Fruit fly (Drosophila melanogaster) whole organism, embryonic: ENCODE data around the gene Bet5.

ENCODE experiments used
- B-H1 ChIP-seq: fragments of 200-800 bp; sonication (Bioruptor generic); IDR thresholded peaks from 3 replicates; pipeline ENCODE4 v1.3.6; 2022; ENCODE audit warnings: missing biosample characterization, missing genetic modification characterization
- BtbVII ChIP-seq: fragments of 200-800 bp; sonication (Bioruptor generic); optimal IDR thresholded peaks from 3 replicates; lab custom pipeline; 2017; ENCODE audit warnings: missing biosample characterization, mild to moderate bottlenecking, missing genetic modification characterization
- CG10959 ChIP-seq: fragments of 200-800 bp; sonication (Bioruptor generic); IDR thresholded peaks from 2 replicates; pipeline ENCODE4 v1.3.6; 2022; ENCODE audit warnings: missing biosample characterization, missing genetic modification characterization
- CG11093 ChIP-seq: fragments of 200-800 bp; sonication (Bioruptor generic); IDR thresholded peaks from 3 replicates; pipeline ENCODE4 v1.3.6; 2022; ENCODE audit warnings: missing biosample characterization, missing genetic modification characterization
- CG11696 ChIP-seq: fragments of 200-800 bp; sonication (Bioruptor generic); IDR thresholded peaks from 2 replicates; pipeline ENCODE4 v1.3.6; 2022; ENCODE audit warnings: missing biosample characterization, missing genetic modification characterization
- CG11723 ChIP-seq: fragments of 200-800 bp; sonication (Bioruptor generic); optimal IDR thresholded peaks from 2 replicates; lab custom pipeline; 2017; ENCODE audit warnings: missing biosample characterization, mild to moderate bottlenecking, missing genetic modification characterization
- CG13775 ChIP-seq: fragments of 200-800 bp; sonication (Bioruptor generic); optimal IDR thresholded peaks from 3 replicates; lab custom pipeline; 2017; ENCODE audit warnings: missing biosample characterization, mild to moderate bottlenecking, missing genetic modification characterization
- CG15073 ChIP-seq: fragments of 200-800 bp; sonication (Bioruptor generic); optimal IDR thresholded peaks from 2 replicates; lab custom pipeline; 2016; ENCODE audit warnings: missing biosample characterization, missing genetic modification characterization
- CG15269 ChIP-seq: fragments of 200-800 bp; sonication (Bioruptor generic); optimal IDR thresholded peaks from 2 replicates; lab custom pipeline; 2018; ENCODE audit warnings: missing biosample characterization, mild to moderate bottlenecking, missing genetic modification characterization, moderate library complexity
- CG15601 ChIP-seq: fragments of 200-800 bp; sonication (Bioruptor generic); optimal IDR thresholded peaks from 3 replicates; lab custom pipeline; 2019; ENCODE audit warnings: missing biosample characterization, mild to moderate bottlenecking, missing genetic modification characterization, moderate library complexity
- CG1792 ChIP-seq: fragments of 200-800 bp; sonication (Bioruptor generic); optimal IDR thresholded peaks from 2 replicates; lab custom pipeline; 2016; ENCODE audit warnings: missing biosample characterization, missing genetic modification characterization
- CG32767 ChIP-seq: fragments of 200-800 bp; sonication (Bioruptor generic); IDR thresholded peaks from 2 replicates; pipeline ENCODE4 v1.3.6; 2022; ENCODE audit warnings: missing biosample characterization, missing genetic modification characterization
- CG4404 ChIP-seq: fragments of 200-800 bp; sonication (Bioruptor generic); IDR thresholded peaks from 2 replicates; pipeline ENCODE4 v1.3.6; 2022; ENCODE audit warnings: missing biosample characterization, missing genetic modification characterization
- CG6683 ChIP-seq: fragments of 200-800 bp; sonication (Bioruptor generic); optimal IDR thresholded peaks from 2 replicates; lab custom pipeline; 2017; ENCODE audit warnings: missing biosample characterization, mild to moderate bottlenecking, missing genetic modification characterization, missing genetic modification reagents
- CG8290 ChIP-seq, 3 experiments: fragments of 200-800 bp; sonication (Bioruptor generic); optimal IDR thresholded peaks; 2 replicates each; lab custom pipeline; 2016 to 2019; ENCODE audit warnings: missing biosample characterization in 3 of 3, missing genetic modification characterization in 3 of 3, mild to moderate bottlenecking in 2 of 3, moderate library complexity in 1 of 3
- CG8765 ChIP-seq: fragments of 200-800 bp; sonication (Bioruptor generic); IDR thresholded peaks from 2 replicates; pipeline ENCODE4 v1.3.6; 2022; ENCODE audit warnings: missing biosample characterization, missing genetic modification characterization
- CG9215 ChIP-seq: fragments of 200-800 bp; sonication (Bioruptor generic); IDR thresholded peaks from 2 replicates; pipeline ENCODE4 v1.3.6; 2022; ENCODE audit warnings: missing biosample characterization, missing genetic modification characterization
- CHES-1-like ChIP-seq: fragments of 200-800 bp; sonication (Bioruptor generic); optimal IDR thresholded peaks from 2 replicates; lab custom pipeline; 2016; ENCODE audit warnings: missing biosample characterization, missing genetic modification characterization
- D19A ChIP-seq: fragments of 200-800 bp; optimal IDR thresholded peaks from 3 replicates; lab custom pipeline; 2019; ENCODE audit warnings: missing biosample characterization, mild to moderate bottlenecking, missing genetic modification characterization, moderate library complexity
- Dll ChIP-seq: fragments of 200-800 bp; sonication (Bioruptor generic); IDR thresholded peaks from 4 replicates; pipeline ENCODE4 v1.3.6; 2022; ENCODE audit warnings: missing biosample characterization, missing genetic modification characterization; ENCODE audit not compliant: partially characterized antibody
- Hand ChIP-seq: fragments of 200-800 bp; sonication (Bioruptor generic); optimal IDR thresholded peaks from 2 replicates; lab custom pipeline; 2017; ENCODE audit warnings: mild to moderate bottlenecking, missing biosample characterization, missing genetic modification reagents, missing genetic modification characterization
- Hr3 ChIP-seq: fragments of 200-800 bp; sonication (Bioruptor generic); optimal IDR thresholded peaks from 3 replicates; lab custom pipeline; 2016; ENCODE audit warnings: missing biosample characterization, missing genetic modification characterization
- MTF-1 ChIP-seq: fragments of 200-800 bp; sonication (Bioruptor generic); optimal IDR thresholded peaks from 2 replicates; lab custom pipeline; 2018; ENCODE audit warnings: missing biosample characterization, mild to moderate bottlenecking, missing genetic modification characterization, borderline replicate concordance
- Meics ChIP-seq: fragments of 200-800 bp; sonication (Bioruptor generic); optimal IDR thresholded peaks from 2 replicates; lab custom pipeline; 2017; ENCODE audit warnings: missing biosample characterization, mild to moderate bottlenecking, missing genetic modification characterization
- Myb ChIP-seq: fragments of 200-800 bp; sonication (Bioruptor generic); optimal IDR thresholded peaks from 2 replicates; lab custom pipeline; 2016; ENCODE audit warnings: missing biosample characterization, missing genetic modification characterization
- NC2α ChIP-seq: fragments of 200-800 bp; sonication (Bioruptor generic); optimal IDR thresholded peaks from 2 replicates; lab custom pipeline; 2016; ENCODE audit warnings: missing biosample characterization, missing genetic modification characterization
- Neu2 ChIP-seq: fragments of 200-800 bp; sonication (Bioruptor generic); optimal IDR thresholded peaks from 3 replicates; lab custom pipeline; 2016; ENCODE audit warnings: missing biosample characterization, missing genetic modification characterization, borderline replicate concordance
- Ptx1 ChIP-seq: fragments of 200-800 bp; sonication (Bioruptor generic); IDR thresholded peaks from 2 replicates; pipeline ENCODE4 v1.3.6; 2022; ENCODE audit warnings: missing biosample characterization, missing genetic modification characterization
- Rfx ChIP-seq: fragments of 200-800 bp; sonication (Bioruptor generic); IDR thresholded peaks from 2 replicates; pipeline ENCODE4 v1.3.6; 2022; ENCODE audit warnings: missing biosample characterization, missing genetic modification characterization
- Sox100B ChIP-seq: fragments of 200-800 bp; sonication (Bioruptor generic); optimal IDR thresholded peaks from 3 replicates; lab custom pipeline; 2018; ENCODE audit warnings: missing biosample characterization, mild to moderate bottlenecking, missing genetic modification characterization
- Sox102F ChIP-seq: fragments of 200-800 bp; sonication (Bioruptor generic); optimal IDR thresholded peaks from 2 replicates; lab custom pipeline; 2018; ENCODE audit warnings: missing biosample characterization, mild to moderate bottlenecking, missing genetic modification characterization, moderate library complexity
- bowl ChIP-seq: fragments of 200-800 bp; sonication (Bioruptor generic); IDR thresholded peaks from 2 replicates; pipeline ENCODE4 v1.3.6; 2022; ENCODE audit warnings: missing biosample characterization, missing genetic modification characterization
- cato ChIP-seq: fragments of 200-800 bp; sonication (Bioruptor generic); optimal IDR thresholded peaks from 2 replicates; lab custom pipeline; 2016; ENCODE audit warnings: missing biosample characterization, missing genetic modification characterization, borderline replicate concordance
- dati ChIP-seq: fragments of 200-800 bp; sonication (Bioruptor generic); IDR thresholded peaks from 2 replicates; pipeline ENCODE4 v1.3.6; 2022; ENCODE audit warnings: missing biosample characterization, missing genetic modification characterization
- dysf ChIP-seq: fragments of 200-800 bp; sonication (Bioruptor generic); IDR thresholded peaks from 3 replicates; pipeline ENCODE4 v1.3.6; 2022; ENCODE audit warnings: missing biosample characterization, missing genetic modification characterization
- ham ChIP-seq: fragments of 200-800 bp; sonication (Bioruptor generic); IDR thresholded peaks from 2 replicates; pipeline ENCODE4 v1.3.6; 2022; ENCODE audit warnings: missing biosample characterization, missing genetic modification characterization
- hth ChIP-seq: fragments of >200 bp; optimal IDR thresholded peaks from 2 replicates; lab custom pipeline; 2017; ENCODE audit warnings: inconsistent platforms
- insv ChIP-seq, 2 experiments: fragments of 200-800 bp; sonication (Bioruptor generic); optimal IDR thresholded peaks; 3 replicates each; lab custom pipeline; 2016 to 2018; ENCODE audit warnings: missing biosample characterization in 2 of 2, missing genetic modification characterization in 2 of 2
- kni ChIP-seq: fragments of 200-800 bp; sonication (Bioruptor generic); optimal IDR thresholded peaks from 3 replicates; lab custom pipeline; 2017; ENCODE audit warnings: mild to moderate bottlenecking, missing biosample characterization, missing genetic modification reagents, missing genetic modification characterization
- luna ChIP-seq: fragments of 200-800 bp; sonication (Bioruptor generic); optimal IDR thresholded peaks from 2 replicates; lab custom pipeline; 2016; ENCODE audit warnings: missing biosample characterization, missing genetic modification characterization
- phol ChIP-seq: fragments of 200-800 bp; sonication (Bioruptor generic); optimal IDR thresholded peaks from 3 replicates; lab custom pipeline; 2018; ENCODE audit warnings: missing biosample characterization, mild to moderate bottlenecking, missing genetic modification characterization, moderate library complexity
- schlank ChIP-seq: fragments of 200-800 bp; sonication (Bioruptor generic); optimal IDR thresholded peaks from 2 replicates; lab custom pipeline; 2018; ENCODE audit warnings: missing biosample characterization, mild to moderate bottlenecking, missing genetic modification characterization
- seq ChIP-seq: fragments of 200-800 bp; sonication (Bioruptor generic); IDR thresholded peaks from 2 replicates; pipeline ENCODE4 v1.3.6; 2022; ENCODE audit warnings: missing biosample characterization, missing genetic modification characterization
- sima ChIP-seq: fragments of 200-800 bp; sonication (Bioruptor generic); optimal IDR thresholded peaks from 2 replicates; lab custom pipeline; 2016; ENCODE audit warnings: missing biosample characterization, missing genetic modification characterization
- tgo ChIP-seq: fragments of 200-800 bp; sonication (Bioruptor generic); IDR thresholded peaks from 3 replicates; pipeline ENCODE4 v1.3.6; 2022; ENCODE audit warnings: missing biosample characterization, missing genetic modification characterization
- tx ChIP-seq: fragments of 200-800 bp; sonication (Bioruptor generic); optimal IDR thresholded peaks from 2 replicates; lab custom pipeline; 2016; ENCODE audit warnings: missing biosample characterization, missing genetic modification characterization
- vvl ChIP-seq: fragments of 200-800 bp; sonication (Bioruptor generic); IDR thresholded peaks from 2 replicates; pipeline ENCODE4 v1.3.6; 2022; ENCODE audit warnings: missing biosample characterization, missing genetic modification characterization
- wor ChIP-seq: fragments of 200-800 bp; sonication (Bioruptor generic); IDR thresholded peaks from 2 replicates; pipeline ENCODE4 v1.3.6; 2022; ENCODE audit warnings: missing biosample characterization, missing genetic modification characterization
- zfh1 ChIP-seq: fragments of 200-800 bp; sonication (Bioruptor generic); IDR thresholded peaks from 3 replicates; pipeline ENCODE4 v1.3.6; 2022; ENCODE audit warnings: missing biosample characterization, missing genetic modification characterization

Bet5 gene

dm6 chr3R:30208766-30209484 is 28.9 kb downstream of the Bet5 start, which contains the start of gene RpS7 (continued):
- TF ChIP-seq dysf (GFP tag; lab: Robert Waterston, UW): peak; percentile 73; the same call in 2 of the 3 replicates
- TF ChIP-seq CG15073: no peak
- no peak for TF ChIP-seq CG9215 (GFP tag; lab: Robert Waterston, UW)
- TF ChIP-seq CG8765 (GFP tag; lab: Robert Waterston, UW): peak; percentile 50; the same call in 1 of the 2 replicates
- peak; percentile 90 for TF ChIP-seq MTF-1 (GFP tag; lab: Kevin White, UChicago)
- TF ChIP-seq CG11093 (GFP tag; lab: Robert Waterston, UW): peak; percentile 53; the same call in 2 of the 3 replicates
- peak; percentile 38 for TF ChIP-seq Hr3 (GFP tag; lab: Kevin White, UChicago)
- peak; percentile 66 for TF ChIP-seq tgo (GFP tag; lab: Robert Waterston, UW)
- TF ChIP-seq Hand (GFP tag; lab: Kevin White, UChicago): peak; percentile 69
- TF ChIP-seq zfh1: peak; percentile 88
- peak; percentile 15 for TF ChIP-seq tx (GFP tag; lab: Kevin White, UChicago)
- TF ChIP-seq bowl (GFP tag; lab: Robert Waterston, UW): peak; percentile 65
- TF ChIP-seq CG11723: peak; percentile 60
- TF ChIP-seq CG15269: peak; percentile 75
- TF ChIP-seq phol (tag; lab: Kevin White, UChicago): peak; percentile 62
- peak; percentile 56 for TF ChIP-seq Ptx1 (GFP tag; lab: Robert Waterston, UW)
- peak; percentile 84 for TF ChIP-seq Rfx
- TF ChIP-seq Dll (GFP tag; lab: Robert Waterston, UW): peak; percentile 99
- peak; percentile 59 for TF ChIP-seq CG10959 (GFP tag; lab: Robert Waterston, UW)
- TF ChIP-seq CG1792 (GFP tag; lab: Kevin White, UChicago): peak; percentile 9
- TF ChIP-seq dati (GFP tag; lab: Robert Waterston, UW): no peak
- TF ChIP-seq CG32767: 0 out of 2 replicates have a peak, but pooled peaks have one; percentile 43
- peak; percentile 86 for TF ChIP-seq CG13775 (GFP tag; lab: Kevin White, UChicago)
- TF ChIP-seq Meics (GFP tag; lab: Kevin White, UChicago): peak; percentile 87
- no peak for TF ChIP-seq NC2α (GFP tag; lab: Kevin White, UChicago)
- TF ChIP-seq insv (GFP tag; optimal IDR thresholded peaks at IDR 0.05; lab: Kevin White, UChicago): peak in 1 of 2 experiments; percentile 50
- TF ChIP-seq CG6683: peak; percentile 46
- peak; percentile 45; the same call in 2 of the 3 replicates for TF ChIP-seq B-H1 (GFP tag; lab: Robert Waterston, UW)
- no peak for TF ChIP-seq hth (lab: Kevin White, UChicago)
- TF ChIP-seq CG15601: peak; percentile 62
- peak; percentile 31 for TF ChIP-seq D19A
- TF ChIP-seq Neu2 (GFP tag; lab: Kevin White, UChicago): no peak
- peak; percentile 84 for TF ChIP-seq BtbVII (GFP tag; lab: Kevin White, UChicago)
- TF ChIP-seq CG8290 (GFP tag; optimal IDR thresholded peaks at IDR 0.05; lab: Kevin White, UChicago): peak; percentile 27
- TF ChIP-seq CG8290 (tag; optimal IDR thresholded peaks at IDR 0.05; lab: Kevin White, UChicago): peak; percentile 8 to 79
- peak; percentile 20 for TF ChIP-seq Sox102F
- peak; percentile 28; the same call in 1 of the 2 replicates for TF ChIP-seq CG4404 (GFP tag; lab: Robert Waterston, UW)
- peak; percentile 34 for TF ChIP-seq luna (GFP tag; lab: Kevin White, UChicago)
- TF ChIP-seq cato (GFP tag; lab: Kevin White, UChicago): peak; percentile 20
- peak; percentile 66; the same call in 1 of the 2 replicates for TF ChIP-seq ham (GFP tag; lab: Robert Waterston, UW)
- TF ChIP-seq schlank (tag; lab: Kevin White, UChicago): peak; percentile 78
- no peak for TF ChIP-seq sima
- peak; percentile 29; the same call in 1 of the 2 replicates for TF ChIP-seq wor (GFP tag; lab: Robert Waterston, UW)
- peak; percentile 82 for TF ChIP-seq kni (GFP tag; lab: Kevin White, UChicago)
- TF ChIP-seq Myb (GFP tag; lab: Kevin White, UChicago): peak; percentile 89
- peak; percentile 80 for TF ChIP-seq vvl (GFP tag; lab: Robert Waterston, UW)
- TF ChIP-seq CG11696: peak; percentile 66
- peak; percentile 50 for TF ChIP-seq seq (GFP tag; lab: Robert Waterston, UW)
- peak; percentile 87 for TF ChIP-seq Sox100B
- TF ChIP-seq CHES-1-like (GFP tag; lab: Kevin White, UChicago): peak; percentile 32
